Worm (Caenorhabditis elegans) whole organism, L1 larva: ENCODE results near the gene C31H2.4.

Source experiments
- C04F5.9 ChIP-seq: sonication (generic microtip); optimal IDR thresholded peaks from 2 replicates; lab custom pipeline; 2016; ENCODE audit warnings: missing genetic modification characterization, missing compliant biosample characterization
- C34B4.2 ChIP-seq: sonication (generic microtip); optimal IDR thresholded peaks from 2 replicates; lab custom pipeline; 2017; ENCODE audit warnings: mild to moderate bottlenecking, missing genetic modification characterization, missing compliant biosample characterization
- alr-1 ChIP-seq: fragments of 200-800 bp; sonication (Bioruptor generic); optimal IDR thresholded peaks from 2 replicates; lab custom pipeline; 2018; ENCODE audit warnings: borderline replicate concordance, mild to moderate bottlenecking, missing genetic modification characterization, missing compliant biosample characterization
- aly-2 ChIP-seq: fragments of 150-350 bp; optimal IDR thresholded peaks from 2 replicates; lab custom pipeline; 2014; ENCODE audit warnings: missing biosample characterization, missing genetic modification characterization
- ama-1 ChIP-seq: fragments of 150-350 bp; optimal IDR thresholded peaks from 2 replicates; lab custom pipeline; 2014
- blmp-1 ChIP-seq: fragments of 150-350 bp; optimal IDR thresholded peaks from 2 replicates; lab custom pipeline; 2014; ENCODE audit warnings: missing biosample characterization, missing genetic modification characterization
- ceh-8 ChIP-seq: fragments of 200-800 bp; sonication (Bioruptor generic); optimal IDR thresholded peaks from 2 replicates; lab custom pipeline; 2018; ENCODE audit warnings: mild to moderate bottlenecking, missing genetic modification characterization, moderate library complexity, missing compliant biosample characterization
- ceh-90 ChIP-seq: sonication (generic microtip); optimal IDR thresholded peaks from 2 replicates; lab custom pipeline; 2016; ENCODE audit warnings: missing genetic modification characterization, missing compliant biosample characterization
- dsc-1 ChIP-seq: sonication (generic microtip); optimal IDR thresholded peaks from 2 replicates; lab custom pipeline; 2016; ENCODE audit warnings: mild to moderate bottlenecking, missing genetic modification characterization, missing compliant biosample characterization
- efl-1 ChIP-seq, 4 experiments: fragments of 150-350 bp; optimal IDR thresholded peaks in 3 of 4; peaks in 1 of 4; 1 replicate in 1 of 4; 2 replicates in 3 of 4; lab custom pipeline; 2014; ENCODE audit warnings: missing biosample characterization in 2 of 4, missing genetic modification characterization in 2 of 4, missing genetic modification reagents in 2 of 4
- efl-3 ChIP-seq: fragments of 200-800 bp; sonication (Bioruptor generic); optimal IDR thresholded peaks from 2 replicates; lab custom pipeline; 2018; ENCODE audit warnings: mild to moderate bottlenecking, missing genetic modification characterization, missing compliant biosample characterization
- elt-2 ChIP-seq: sonication (generic microtip); optimal IDR thresholded peaks from 2 replicates; lab custom pipeline; 2016; ENCODE audit warnings: missing genetic modification characterization, mild to moderate bottlenecking, inconsistent platforms, missing compliant biosample characterization, missing genetic modification reagents
- elt-3 ChIP-seq, 6 experiments: fragments of 150-350 bp in 1 of 6; sonication (generic microtip); optimal IDR thresholded peaks; 2 replicates each; lab custom pipeline; 2017 to 2018; ENCODE audit warnings: missing biosample characterization in 6 of 6, missing genetic modification characterization in 6 of 6, inconsistent platforms in 1 of 6
- ets-5 ChIP-seq: fragments of 200-800 bp; sonication (Bioruptor generic); IDR thresholded peaks from 2 replicates; pipeline ENCODE4 v1.3.6; 2022; ENCODE audit warnings: missing genetic modification characterization, missing compliant biosample characterization
- fkh-10 ChIP-seq: sonication (generic microtip); optimal IDR thresholded peaks from 2 replicates; lab custom pipeline; 2017; ENCODE audit warnings: missing biosample characterization, missing genetic modification reagents, missing genetic modification characterization
- isw-1 ChIP-seq: fragments of 200-800 bp; sonication (Bioruptor generic); IDR thresholded peaks from 2 replicates; pipeline ENCODE4 v1.3.6; 2022; ENCODE audit warnings: missing genetic modification characterization, missing compliant biosample characterization
- jun-1 ChIP-seq: fragments of 150-350 bp; optimal IDR thresholded peaks from 2 replicates; lab custom pipeline; 2014; ENCODE audit warnings: missing biosample characterization, missing genetic modification reagents, missing genetic modification characterization
- lin-13 ChIP-seq: fragments of 150-350 bp; optimal IDR thresholded peaks from 2 replicates; lab custom pipeline; 2014; ENCODE audit warnings: missing biosample characterization, missing genetic modification reagents, missing genetic modification characterization
- lin-14 ChIP-seq: fragments of 200-800 bp; sonication (Bioruptor generic); optimal IDR thresholded peaks from 2 replicates; lab custom pipeline; 2018; ENCODE audit warnings: mild to moderate bottlenecking, missing genetic modification characterization, moderate library complexity, missing compliant biosample characterization
- lin-35 ChIP-seq, 2 experiments: fragments of 150-350 bp; optimal IDR thresholded peaks; 2 replicates each; lab custom pipeline; 2014; ENCODE audit warnings: missing biosample characterization in 2 of 2, missing genetic modification characterization in 2 of 2, missing genetic modification reagents in 2 of 2
- lin-39 ChIP-seq: fragments of 150-350 bp; optimal IDR thresholded peaks from 2 replicates; lab custom pipeline; 2014; ENCODE audit warnings: missing biosample characterization, missing genetic modification reagents, missing genetic modification characterization
- nhr-19 ChIP-seq: fragments of 200-800 bp; sonication (Bioruptor generic); conservative IDR thresholded peaks from 2 replicates; pipeline ENCODE4 v1.3.6; 2022; ENCODE audit warnings: missing genetic modification characterization, missing compliant biosample characterization
- nhr-20 ChIP-seq: sonication (generic microtip); optimal IDR thresholded peaks from 2 replicates; lab custom pipeline; 2016; ENCODE audit warnings: mild to moderate bottlenecking, missing genetic modification characterization, missing compliant biosample characterization
- nhr-237 ChIP-seq: fragments of 150-350 bp; optimal IDR thresholded peaks from 2 replicates; lab custom pipeline; 2014; ENCODE audit warnings: missing biosample characterization, missing genetic modification characterization
- nhr-28 ChIP-seq: fragments of 150-350 bp; optimal IDR thresholded peaks from 2 replicates; lab custom pipeline; 2014; ENCODE audit warnings: missing biosample characterization, missing genetic modification characterization
- nhr-71 ChIP-seq: sonication (generic microtip); optimal IDR thresholded peaks from 2 replicates; lab custom pipeline; 2016; ENCODE audit warnings: mild to moderate bottlenecking, missing genetic modification characterization, moderate library complexity, missing compliant biosample characterization
- nhr-77 ChIP-seq: fragments of 150-350 bp; optimal IDR thresholded peaks from 2 replicates; lab custom pipeline; 2014; ENCODE audit warnings: missing biosample characterization, missing genetic modification characterization
- nhr-84 ChIP-seq: sonication (generic microtip); optimal IDR thresholded peaks from 2 replicates; lab custom pipeline; 2017; ENCODE audit warnings: missing biosample characterization, missing genetic modification characterization
- nhr-85 ChIP-seq: sonication (generic microtip); peaks from one replicate; lab custom pipeline; 2016; ENCODE audit warnings: missing genetic modification characterization, inconsistent platforms, missing compliant biosample characterization
- nhr-90 ChIP-seq: sonication (generic microtip); optimal IDR thresholded peaks from 2 replicates; lab custom pipeline; 2016; ENCODE audit warnings: mild to moderate bottlenecking, missing genetic modification characterization, missing compliant biosample characterization; ENCODE audit not compliant: poor library complexity
- pag-3 ChIP-seq: sonication (generic microtip); optimal IDR thresholded peaks from 2 replicates; lab custom pipeline; 2017; ENCODE audit warnings: missing genetic modification characterization, mild to moderate bottlenecking, missing compliant biosample characterization, antibody characterized with exemption, borderline replicate concordance; ENCODE audit not compliant: insufficient read depth
- pax-3 ChIP-seq: fragments of 200-800 bp; sonication (Bioruptor generic); optimal IDR thresholded peaks from 2 replicates; lab custom pipeline; 2018; ENCODE audit warnings: mild to moderate bottlenecking, missing genetic modification characterization, moderate library complexity, missing compliant biosample characterization
- rnt-1 ChIP-seq: sonication (generic microtip); optimal IDR thresholded peaks from 2 replicates; lab custom pipeline; 2016; ENCODE audit warnings: mild to moderate bottlenecking, missing genetic modification characterization, moderate library complexity, missing compliant biosample characterization
- snu-23 ChIP-seq: sonication (generic microtip); optimal IDR thresholded peaks from 2 replicates; lab custom pipeline; 2016; ENCODE audit warnings: missing genetic modification characterization, missing compliant biosample characterization
- swsn-7 ChIP-seq: sonication (generic microtip); optimal IDR thresholded peaks from 2 replicates; lab custom pipeline; 2016; ENCODE audit warnings: missing genetic modification characterization, missing compliant biosample characterization
- unc-130 ChIP-seq: fragments of 150-350 bp; optimal IDR thresholded peaks from 2 replicates; lab custom pipeline; 2017; ENCODE audit warnings: missing biosample characterization, missing genetic modification characterization, inconsistent platforms
- unc-30 ChIP-seq: sonication (generic microtip); optimal IDR thresholded peaks from 2 replicates; lab custom pipeline; 2017; ENCODE audit warnings: missing biosample characterization, missing genetic modification characterization
- unc-62 ChIP-seq: fragments of 150-350 bp; optimal IDR thresholded peaks from 2 replicates; lab custom pipeline; 2014; ENCODE audit warnings: missing biosample characterization, missing genetic modification reagents, missing genetic modification characterization
- xbp-1 ChIP-seq: sonication (generic microtip); optimal IDR thresholded peaks from 2 replicates; lab custom pipeline; 2016; ENCODE audit warnings: missing genetic modification characterization, missing compliant biosample characterization
- zip-4 ChIP-seq: fragments of 200-800 bp; sonication (Bioruptor generic); optimal IDR thresholded peaks from 2 replicates; lab custom pipeline; 2018; ENCODE audit warnings: mild to moderate bottlenecking, missing genetic modification characterization, moderate library complexity, missing compliant biosample characterization
- ztf-4 ChIP-seq: fragments of 150-350 bp; optimal IDR thresholded peaks from 2 replicates; lab custom pipeline; 2014; ENCODE audit warnings: missing biosample characterization, missing genetic modification characterization

The C31H2.4 gene

DNA sequence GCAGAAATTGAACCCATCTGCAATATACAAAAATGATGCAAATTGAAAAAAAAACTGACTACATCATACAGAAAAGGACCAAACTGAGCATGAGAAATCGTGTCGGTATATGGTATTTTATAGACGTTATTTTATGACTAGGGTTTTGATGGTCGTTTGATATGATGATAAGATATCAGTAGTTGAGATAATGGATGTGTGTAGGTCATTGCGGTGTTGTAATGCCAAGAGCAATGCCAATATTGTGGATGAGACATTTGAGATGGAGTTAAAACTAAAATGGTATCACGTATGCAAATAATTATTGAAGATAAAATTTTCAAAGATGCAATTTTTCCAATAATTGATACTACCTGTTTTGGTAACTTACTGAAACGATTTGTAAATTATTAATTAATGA lies at the start of gene C31H2.4:
Gene C31H2.4, minus strand, starts transcription at position 19 of the 400 bp plus-strand sequence.
- TF ChIP-seq fkh-10 (GFP tag; lab: Kevin White, UChicago) (no peak), nhr-237 (tag; lab: Kevin White, UChicago) (no peak), unc-30 (tag; lab: Kevin White, UChicago) (no peak), unc-62 (GFP tag; lab: Kevin White, UChicago) (no peak), nhr-28 (tag; lab: Kevin White, UChicago) (no peak), lin-13 (GFP tag; lab: Kevin White, UChicago) (no peak), unc-130 (tag; lab: Kevin White, UChicago) (no peak), lin-35 (GFP tag; optimal IDR thresholded peaks at IDR 0.05; lab: Kevin White, UChicago) (no peak), C04F5.9 (tag; lab: Kevin White, UChicago) (no peak), elt-2 (tag; lab: Kevin White, UChicago) (peak; percentile 23), nhr-85 (tag; lab: Kevin White, UChicago) (peak; percentile 64), zip-4 (no peak), pag-3 (no peak), lin-14 (no peak), efl-3 (no peak), dsc-1 (tag; lab: Kevin White, UChicago) (no peak), pax-3 (tag; lab: Kevin White, UChicago) (no peak), nhr-90 (no peak), aly-2 (no peak), xbp-1 (tag; lab: Kevin White, UChicago) (no peak), ztf-4 (tag; lab: Kevin White, UChicago) (no peak), jun-1 (tag; lab: Kevin White, UChicago) (no peak), swsn-7 (tag; lab: Kevin White, UChicago) (no peak), alr-1 (tag; lab: Kevin White, UChicago) (no peak), lin-39 (tag; lab: Kevin White, UChicago) (no peak), isw-1 (GFP tag; lab: Robert Waterston, UW) (no peak), elt-3 (tag; optimal IDR thresholded peaks at IDR 0.05; lab: Kevin White, UChicago) (peak in 1 of 6 experiments; percentile 33), nhr-71 (tag; lab: Kevin White, UChicago) (no peak), C34B4.2 (no peak), efl-1 (optimal IDR thresholded peaks at IDR 0.05; lab: Kevin White, UChicago) (no peak), efl-1 (GFP tag; optimal IDR thresholded peaks at IDR 0.05 in 1 of 2; lab: Kevin White, UChicago) (peak in 1 of 2 experiments; percentile 12), nhr-77 (tag; lab: Kevin White, UChicago) (no peak), ets-5 (GFP tag; lab: Robert Waterston, UW) (no peak), ceh-8 (no peak), nhr-84 (no peak)

DNA sequence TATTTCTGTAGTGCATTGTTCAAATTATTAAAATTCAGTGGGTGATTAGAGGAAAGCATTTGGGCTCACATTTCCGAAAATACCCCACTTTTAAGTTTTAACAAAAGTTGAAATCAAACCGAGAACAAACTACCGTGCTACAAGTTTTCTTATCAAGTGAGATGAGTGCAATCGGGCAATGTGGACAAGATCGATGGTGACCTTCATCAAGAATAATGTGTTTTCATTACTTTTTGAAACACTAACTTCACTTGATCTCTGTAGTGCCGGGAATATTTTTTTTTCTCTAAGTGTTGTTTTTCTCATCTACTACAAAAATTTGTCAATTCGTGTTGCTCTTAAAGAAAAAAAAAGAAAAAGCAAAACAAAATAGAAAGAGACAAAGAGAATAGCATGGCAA lies 49.4 kb upstream of the C31H2.4 start:
- TF ChIP-seq nhr-85 (tag; lab: Kevin White, UChicago) (peak; percentile 73), elt-3 (tag; optimal IDR thresholded peaks at IDR 0.05; lab: Kevin White, UChicago) (peak in 2 of 6 experiments; percentile 50 to 63), lin-14 (peak; percentile 4), efl-1 (optimal IDR thresholded peaks at IDR 0.05; lab: Kevin White, UChicago) (no peak), efl-1 (GFP tag; optimal IDR thresholded peaks at IDR 0.05 in 1 of 2; lab: Kevin White, UChicago) (peak in 1 of 2 experiments; percentile 74), nhr-90 (no peak), nhr-19 (GFP tag; lab: Robert Waterston, UW) (no peak), nhr-20 (tag; lab: Kevin White, UChicago) (peak; percentile 28), blmp-1 (tag; lab: Kevin White, UChicago) (peak; percentile 73)

DNA sequence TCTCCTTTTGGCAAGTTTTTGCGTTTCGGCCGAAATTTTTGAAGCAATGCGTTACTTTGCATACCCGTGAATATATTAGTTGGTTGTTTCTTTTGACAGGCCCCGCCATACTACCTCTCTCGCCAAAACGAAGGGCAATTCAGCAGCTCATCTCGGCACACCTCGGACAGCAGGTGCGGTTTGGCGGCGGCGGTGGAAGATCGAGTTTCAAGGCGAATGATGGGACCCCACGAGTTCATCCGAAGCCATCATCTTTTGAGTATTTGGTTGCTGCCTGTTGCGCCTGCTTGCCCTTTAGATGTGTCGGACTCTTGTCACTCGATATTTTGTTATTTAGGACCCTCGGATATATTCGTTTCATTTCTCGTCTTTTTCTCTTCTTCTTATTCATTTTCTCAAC lies 48.9 kb upstream of the C31H2.4 start:
- TF ChIP-seq nhr-84 = no peak
- TF ChIP-seq ama-1 (lab: Kevin White, UChicago) = no peak
- TF ChIP-seq nhr-28 (tag; lab: Kevin White, UChicago) = no peak
- peak; percentile 31 for TF ChIP-seq nhr-71 (tag; lab: Kevin White, UChicago)
- no peak for TF ChIP-seq lin-14
- no peak for TF ChIP-seq ceh-90 (tag; lab: Kevin White, UChicago)
- no peak for TF ChIP-seq snu-23 (GFP tag; lab: Kevin White, UChicago)
- TF ChIP-seq C04F5.9 (tag; lab: Kevin White, UChicago) = no peak
- peak; percentile 51 for TF ChIP-seq pag-3
- peak; percentile 25 for TF ChIP-seq rnt-1
